Fruit fly (Drosophila melanogaster) whole organism: ENCODE measurements around the gene srw.

Source experiments
- CG8478 ChIP-seq: fragments of >200 bp; optimal IDR thresholded peaks from 2 replicates; lab custom pipeline; 2018; ENCODE audit warnings: inconsistent platforms
- Dll ChIP-seq: fragments of >200 bp; optimal IDR thresholded peaks from 2 replicates; lab custom pipeline; 2017
- EcR ChIP-seq, 2 experiments: fragments of >200 bp; optimal IDR thresholded peaks; 2 replicates each; lab custom pipeline; 2017; ENCODE audit warnings: missing biosample characterization in 2 of 2, missing genetic modification characterization in 2 of 2, missing genetic modification reagents in 2 of 2
- pan ChIP-seq: fragments of >200 bp; optimal IDR thresholded peaks from 2 replicates; lab custom pipeline; 2017
- psq ChIP-seq: fragments of >200 bp; optimal IDR thresholded peaks from 2 replicates; lab custom pipeline; 2017
- usp ChIP-seq: fragments of >200 bp; optimal IDR thresholded peaks from 2 replicates; lab custom pipeline; 2017; ENCODE audit warnings: missing biosample characterization, missing genetic modification characterization, mixed read lengths

srw gene

dm6 chr3L:4293711-4294110 lies 10.4 kb upstream of the srw start:
- TF ChIP-seq psq (lab: Kevin White, UChicago) = no peak
- no peak for TF ChIP-seq usp

- TF ChIP-seq EcR (GFP tag; optimal IDR thresholded peaks at IDR 0.05; lab: Kevin White, UChicago) (no peak), usp (no peak), Dll (no peak), psq (lab: Kevin White, UChicago) (no peak), pan (lab: Kevin White, UChicago) (no peak), CG8478 (lab: Kevin White, UChicago) (no peak)
These were observed 10.0 kb upstream of the srw start for dm6 chr3L:4293304-4293703.

- TF ChIP-seq EcR (GFP tag; optimal IDR thresholded peaks at IDR 0.05; lab: Kevin White, UChicago) = no peak
- no peak for TF ChIP-seq Dll
- TF ChIP-seq usp = no peak
- TF ChIP-seq pan (lab: Kevin White, UChicago) = no peak
- TF ChIP-seq CG8478 (lab: Kevin White, UChicago) = no peak
- TF ChIP-seq psq (lab: Kevin White, UChicago) = no peak
These were observed 8.9 kb upstream of the srw start, which contains the start of the genes CG15012 and Fdx2 for dm6 chr3L:4292120-4292697. TSS of gene CG15012 (minus strand) at chr3L:4292246. TSS of gene Fdx2 (plus strand) at chr3L:4292482.

dm6 chr3L:4288591-4289056 lies 5.3 kb upstream of the srw start, which contains the start of gene Hexo1:
TSS of gene Hexo1 (plus strand) at chr3L:4288641.
- TF ChIP-seq Dll = no peak
- no peak for TF ChIP-seq pan (lab: Kevin White, UChicago)
- no peak for TF ChIP-seq psq (lab: Kevin White, UChicago)
- no peak for TF ChIP-seq EcR (GFP tag; optimal IDR thresholded peaks at IDR 0.05; lab: Kevin White, UChicago)
- TF ChIP-seq usp = no peak
- TF ChIP-seq CG8478 (lab: Kevin White, UChicago) = no peak

dm6 chr3L:4286784-4287183 lies 3.5 kb upstream of the srw start, which contains the start of gene TfIIEbeta:
TSS of gene TfIIEbeta (plus strand) at chr3L:4287038.
- TF ChIP-seq EcR (GFP tag; optimal IDR thresholded peaks at IDR 0.05; lab: Kevin White, UChicago) (no peak), usp (no peak), psq (lab: Kevin White, UChicago) (no peak), Dll (no peak), CG8478 (lab: Kevin White, UChicago) (no peak), pan (lab: Kevin White, UChicago) (no peak)

dm6 chr3L:4282627-4283026 lies 651 bp downstream of the srw start, which contains the start of gene CG11583:
TSS of gene CG11583 (minus strand) at chr3L:4282817.
- no peak for TF ChIP-seq EcR (GFP tag; optimal IDR thresholded peaks at IDR 0.05; lab: Kevin White, UChicago)
- TF ChIP-seq Dll = no peak
- TF ChIP-seq psq (lab: Kevin White, UChicago) = no peak
- no peak for TF ChIP-seq pan (lab: Kevin White, UChicago)
- no peak for TF ChIP-seq CG8478 (lab: Kevin White, UChicago)
- no peak for TF ChIP-seq usp

dm6 chr3L:4277796-4278195 lies 5.5 kb downstream of the srw start, which contains the start of gene Ctl1:
TSS of gene Ctl1 (plus strand) at chr3L:4277962.
- TF ChIP-seq CG8478 (lab: Kevin White, UChicago) (no peak), psq (lab: Kevin White, UChicago) (no peak), pan (lab: Kevin White, UChicago) (no peak), EcR (GFP tag; optimal IDR thresholded peaks at IDR 0.05; lab: Kevin White, UChicago) (no peak), Dll (no peak), usp (no peak)

dm6 chr3L:4272167-4272773 lies 11.0 kb downstream of the srw start:
- TF ChIP-seq CG8478 (lab: Kevin White, UChicago) = no peak
- peak; percentile 13 to 89 for TF ChIP-seq EcR (GFP tag; optimal IDR thresholded peaks at IDR 0.05; lab: Kevin White, UChicago)

dm6 chr3L:4270949-4271827 lies 12.1 kb downstream of the srw start:
- TF ChIP-seq psq (lab: Kevin White, UChicago) (no peak), pan (lab: Kevin White, UChicago) (no peak), EcR (GFP tag; optimal IDR thresholded peaks at IDR 0.05; lab: Kevin White, UChicago) (no peak), usp (no peak), Dll (no peak), CG8478 (lab: Kevin White, UChicago) (no peak)

dm6 chr3L:4269920-4270319 lies 13.4 kb downstream of the srw start:
- TF ChIP-seq usp (no peak), CG8478 (lab: Kevin White, UChicago) (no peak), psq (lab: Kevin White, UChicago) (no peak), pan (lab: Kevin White, UChicago) (no peak), EcR (GFP tag; optimal IDR thresholded peaks at IDR 0.05; lab: Kevin White, UChicago) (no peak), Dll (no peak)

- TF ChIP-seq Dll (no peak), usp (no peak)
These were observed 14.1 kb downstream of the srw start for dm6 chr3L:4269208-4269607.

dm6 chr3L:4267403-4267802 lies 15.9 kb downstream of the srw start, which contains the start of gene CG33764:
TSS of gene CG33764 (minus strand) at chr3L:4267503.
- TF ChIP-seq Dll (no peak), psq (lab: Kevin White, UChicago) (no peak), pan (lab: Kevin White, UChicago) (no peak), EcR (GFP tag; optimal IDR thresholded peaks at IDR 0.05; lab: Kevin White, UChicago) (no peak)
